Fruit fly (Drosophila melanogaster): ENCODE data around the gene Eig71Eg.
A peak's percentile ranks its signal among the peaks of the same experiment; 100 is the strongest.

Gene Eig71Eg

DNA sequence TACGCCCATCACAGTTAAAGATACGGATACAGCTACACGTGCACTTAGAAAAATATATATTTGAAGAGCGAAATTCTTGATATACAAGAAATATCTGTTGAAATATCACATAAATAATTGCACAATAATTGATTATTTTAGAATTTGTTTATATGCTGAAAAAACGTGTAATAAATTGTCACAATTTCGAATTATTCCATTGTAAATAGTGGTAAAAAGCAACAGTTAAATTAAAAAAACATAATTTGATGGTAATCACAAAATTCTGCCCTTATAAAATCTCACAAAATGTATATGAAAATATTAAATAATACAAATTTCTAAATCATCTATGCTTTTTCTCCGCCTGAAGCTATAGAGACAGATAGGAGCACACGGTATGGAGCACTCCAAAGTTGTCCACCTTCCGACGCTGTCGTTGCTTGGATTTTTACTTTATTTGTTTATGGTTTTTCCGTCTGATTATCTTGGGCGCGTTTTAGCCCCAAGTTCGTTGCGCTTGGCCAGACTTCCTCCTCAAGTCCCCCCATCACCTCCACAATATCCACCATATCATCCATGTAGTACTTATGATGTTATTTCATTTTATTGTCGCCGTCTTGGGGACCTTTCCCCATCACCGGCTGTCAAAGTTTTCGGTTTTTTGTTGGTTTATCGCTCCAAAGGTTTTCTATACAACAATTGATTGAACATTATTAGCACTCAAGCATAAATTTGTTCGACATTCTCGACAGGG, 47.0 kb downstream of the Eig71Eg start (continued):
- TF ChIP-seq CG6276 (GFP tag; optimal IDR thresholded peaks at IDR 0.05): peak; percentile 38
- TF ChIP-seq pdm3 (GFP tag; optimal IDR thresholded peaks at IDR 0.05): peak; percentile 62
- TF ChIP-seq Hr38 (GFP tag; optimal IDR thresholded peaks at IDR 0.05): no peak
- TF ChIP-seq svp (GFP tag): peak; percentile 68
- peak; percentile 69 for TF ChIP-seq CG4318 (GFP tag; optimal IDR thresholded peaks at IDR 0.05)
- no peak for TF ChIP-seq CG6854 (GFP tag; optimal IDR thresholded peaks at IDR 0.05)
- TF ChIP-seq CG1621 (tag; optimal IDR thresholded peaks at IDR 0.05): no peak
- TF ChIP-seq CG6808 (GFP tag; optimal IDR thresholded peaks at IDR 0.05): peak; percentile 42
- TF ChIP-seq dsx (GFP tag; optimal IDR thresholded peaks at IDR 0.05; ENCODE audit: poor library complexity, severe bottlenecking): peak; percentile 34
- peak; percentile 59 for TF ChIP-seq Lpt (GFP tag; optimal IDR thresholded peaks at IDR 0.05)
- no peak for TF ChIP-seq Eip93F (GFP tag; optimal IDR thresholded peaks at IDR 0.05)
- peak; percentile 48 for TF ChIP-seq CG8632 (GFP tag; optimal IDR thresholded peaks at IDR 0.05)
- TF ChIP-seq CG6163 (GFP tag; IDR thresholded peaks at IDR 0.05): no peak
- TF ChIP-seq CG8119 (GFP tag; IDR thresholded peaks at IDR 0.05): peak; percentile 63; the same call in 2 of the 3 replicates
- TF ChIP-seq achi (GFP tag; optimal IDR thresholded peaks at IDR 0.05): peak; percentile 73
- TF ChIP-seq Gug (GFP tag; IDR thresholded peaks at IDR 0.05): peak; percentile 33
- no peak for TF ChIP-seq CG8319 (GFP tag; optimal IDR thresholded peaks at IDR 0.05)
- TF ChIP-seq CG15336 (GFP tag; IDR thresholded peaks at IDR 0.05): no peak; the same call in none of the 2 replicates
- TF ChIP-seq Blimp-1 (GFP tag; optimal IDR thresholded peaks at IDR 0.05): no peak
- TF ChIP-seq CG10631 (GFP tag; optimal IDR thresholded peaks at IDR 0.05): peak; percentile 63
- no peak for TF ChIP-seq dac (GFP tag; optimal IDR thresholded peaks at IDR 0.05)
- no peak for TF ChIP-seq cyc (GFP tag; optimal IDR thresholded peaks at IDR 0.05)
- no peak for TF ChIP-seq Ets21C (GFP tag; optimal IDR thresholded peaks at IDR 0.05)
- peak; percentile 38 for TF ChIP-seq CG34406 (GFP tag; optimal IDR thresholded peaks at IDR 0.05)
- TF ChIP-seq acj6 (GFP tag; optimal IDR thresholded peaks at IDR 0.05): peak; percentile 61
- no peak for TF ChIP-seq CG11294 (GFP tag; IDR thresholded peaks at IDR 0.05)
- TF ChIP-seq Met (GFP tag; optimal IDR thresholded peaks at IDR 0.05): no peak

DNA sequence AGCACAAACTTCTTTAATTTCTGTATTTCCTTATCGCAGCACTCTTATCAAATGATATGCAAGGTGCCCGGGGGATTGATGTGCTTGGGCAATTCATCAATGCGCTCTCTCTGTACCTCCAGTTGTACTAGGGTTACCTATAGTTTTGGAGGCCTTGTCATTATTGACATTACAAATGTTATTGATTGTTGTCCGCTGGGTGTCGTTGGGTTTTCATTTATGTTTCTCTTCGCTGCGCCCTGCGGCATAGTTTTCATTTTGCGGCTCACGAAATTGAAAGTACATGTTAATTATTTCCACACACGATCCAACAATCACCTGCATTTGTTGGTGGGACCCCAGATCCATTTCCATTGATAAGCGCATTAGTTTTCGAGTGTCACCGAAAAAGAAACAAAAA, 48.8 kb downstream of the Eig71Eg start:
- TF ChIP-seq CG4318 (GFP tag; optimal IDR thresholded peaks at IDR 0.05) (no peak), fd85E (GFP tag; optimal IDR thresholded peaks at IDR 0.05) (no peak), Smox (GFP tag; optimal IDR thresholded peaks at IDR 0.05) (no peak), pdm3 (GFP tag; optimal IDR thresholded peaks at IDR 0.05) (no peak), Sox15 (GFP tag; optimal IDR thresholded peaks at IDR 0.05) (no peak), CG8319 (GFP tag; optimal IDR thresholded peaks at IDR 0.05) (no peak), OdsH (GFP tag; optimal IDR thresholded peaks at IDR 0.05) (no peak), net (GFP tag; optimal IDR thresholded peaks at IDR 0.05) (no peak), fkh (GFP tag; optimal IDR thresholded peaks at IDR 0.05) (peak; percentile 70)
